Fruit fly (Drosophila melanogaster): ENCODE data around the gene scramb2.

dm6 chr3L:3089012-3089411, 42.4 kb upstream of the scramb2 start:
- TF ChIP-seq CTCF (optimal IDR thresholded peaks at IDR 0.05) (no peak), CG8478 (optimal IDR thresholded peaks at IDR 0.05) (no peak)
